Worm (Caenorhabditis elegans) whole organism, L3 larva: ENCODE results near the gene C54F6.18.

ENCODE experiments used
- R02D3.7 ChIP-seq: fragments of 150-350 bp; optimal IDR thresholded peaks from 2 replicates; lab custom pipeline; 2014; ENCODE audit warnings: missing biosample characterization, missing genetic modification characterization
- ama-1 ChIP-seq: fragments of 150-350 bp; optimal IDR thresholded peaks from 2 replicates; lab custom pipeline; 2018
- ceh-16 ChIP-seq: sonication (generic microtip); optimal IDR thresholded peaks from 2 replicates; lab custom pipeline; 2017; ENCODE audit warnings: missing biosample characterization, missing genetic modification characterization
- ceh-82 ChIP-seq: fragments of 150-350 bp; optimal IDR thresholded peaks from 2 replicates; lab custom pipeline; 2014; ENCODE audit warnings: missing biosample characterization, missing genetic modification characterization
- ceh-9 ChIP-seq: sonication (generic microtip); optimal IDR thresholded peaks from 2 replicates; lab custom pipeline; 2018; ENCODE audit warnings: missing biosample characterization, missing genetic modification characterization
- daf-12 ChIP-seq: fragments of 150-350 bp; optimal IDR thresholded peaks from 2 replicates; lab custom pipeline; 2014; ENCODE audit warnings: missing biosample characterization, missing genetic modification reagents, missing genetic modification characterization
- egl-27 ChIP-seq: sonication (generic microtip); optimal IDR thresholded peaks from 4 replicates; lab custom pipeline; 2017; ENCODE audit warnings: missing biosample characterization, missing genetic modification reagents, missing genetic modification characterization
- egl-5 ChIP-seq: fragments of 150-350 bp; optimal IDR thresholded peaks from 2 replicates; lab custom pipeline; 2017; ENCODE audit warnings: missing biosample characterization, missing genetic modification reagents, missing genetic modification characterization, inconsistent platforms
- fkh-10 ChIP-seq: sonication (generic microtip); optimal IDR thresholded peaks from 2 replicates; lab custom pipeline; 2017; ENCODE audit warnings: missing biosample characterization, missing genetic modification reagents, missing genetic modification characterization
- fos-1 ChIP-seq: fragments of 150-350 bp; optimal IDR thresholded peaks from 2 replicates; lab custom pipeline; 2014; ENCODE audit warnings: missing biosample characterization, missing genetic modification characterization
- hmg-11 ChIP-seq: sonication (generic microtip); optimal IDR thresholded peaks from 2 replicates; lab custom pipeline; 2016; ENCODE audit warnings: missing genetic modification characterization, missing compliant biosample characterization
- jun-1 ChIP-seq: fragments of 150-350 bp; optimal IDR thresholded peaks from 2 replicates; lab custom pipeline; 2014; ENCODE audit warnings: missing biosample characterization, missing genetic modification reagents, missing genetic modification characterization
- lin-15B ChIP-seq: fragments of 150-350 bp; optimal IDR thresholded peaks from 2 replicates; lab custom pipeline; 2014; ENCODE audit warnings: missing biosample characterization, missing genetic modification characterization
- lsy-12 ChIP-seq: sonication (generic microtip); optimal IDR thresholded peaks from 2 replicates; lab custom pipeline; 2016; ENCODE audit warnings: mild to moderate bottlenecking, missing genetic modification characterization, missing compliant biosample characterization
- mml-1 ChIP-seq: fragments of 150-350 bp; sonication (generic microtip); optimal IDR thresholded peaks from 3 replicates; lab custom pipeline; 2014; ENCODE audit warnings: missing biosample characterization, missing genetic modification characterization
- nfya-1 ChIP-seq: sonication (generic microtip); optimal IDR thresholded peaks from 2 replicates; lab custom pipeline; 2017; ENCODE audit warnings: missing genetic modification characterization, mild to moderate bottlenecking, missing compliant biosample characterization, antibody characterized with exemption, moderate library complexity; ENCODE audit not compliant: insufficient read depth
- nhr-11 ChIP-seq: fragments of 150-350 bp; optimal IDR thresholded peaks from 2 replicates; lab custom pipeline; 2014; ENCODE audit warnings: missing biosample characterization, missing genetic modification characterization
- nhr-12 ChIP-seq: fragments of 150-350 bp; optimal IDR thresholded peaks from 2 replicates; lab custom pipeline; 2014; ENCODE audit warnings: missing biosample characterization, missing genetic modification characterization
- nhr-23 ChIP-seq: fragments of 150-350 bp; optimal IDR thresholded peaks from 2 replicates; lab custom pipeline; 2014; ENCODE audit warnings: missing biosample characterization, missing genetic modification reagents, missing genetic modification characterization
- nhr-237 ChIP-seq: fragments of 150-350 bp; optimal IDR thresholded peaks from 2 replicates; lab custom pipeline; 2014; ENCODE audit warnings: missing biosample characterization, missing genetic modification characterization
- nhr-25 ChIP-seq: sonication (generic microtip); optimal IDR thresholded peaks from 2 replicates; lab custom pipeline; 2017; ENCODE audit warnings: missing biosample characterization, missing genetic modification characterization
- nhr-43 ChIP-seq: sonication (generic microtip); optimal IDR thresholded peaks from 2 replicates; lab custom pipeline; 2016; ENCODE audit warnings: mild to moderate bottlenecking, missing genetic modification characterization, missing compliant biosample characterization; ENCODE audit not compliant: poor library complexity, severe bottlenecking
- nhr-67 ChIP-seq: fragments of 150-350 bp; optimal IDR thresholded peaks from 2 replicates; lab custom pipeline; 2014; ENCODE audit warnings: missing biosample characterization, missing genetic modification characterization
- nhr-76 ChIP-seq: fragments of 150-350 bp; sonication (generic microtip); optimal IDR thresholded peaks from 5 replicates; lab custom pipeline; 2014; ENCODE audit warnings: missing biosample characterization, missing genetic modification characterization
- nhr-77 ChIP-seq: fragments of 150-350 bp; optimal IDR thresholded peaks from 2 replicates; lab custom pipeline; 2014; ENCODE audit warnings: missing biosample characterization, missing genetic modification characterization
- pha-4 ChIP-seq: fragments of 150-350 bp; optimal IDR thresholded peaks from 2 replicates; lab custom pipeline; 2014; ENCODE audit warnings: missing biosample characterization, missing genetic modification reagents, missing genetic modification characterization
- pqm-1 ChIP-seq: fragments of 150-350 bp; optimal IDR thresholded peaks from 2 replicates; lab custom pipeline; 2017; ENCODE audit warnings: missing biosample characterization, missing genetic modification characterization, inconsistent platforms
- sea-2 ChIP-seq: fragments of 150-350 bp; sonication (generic microtip); optimal IDR thresholded peaks from 4 replicates; lab custom pipeline; 2014; ENCODE audit warnings: missing biosample characterization, missing genetic modification reagents, missing genetic modification characterization
- skn-1 ChIP-seq: fragments of 150-350 bp; optimal IDR thresholded peaks from 2 replicates; lab custom pipeline; 2014; ENCODE audit warnings: missing biosample characterization, missing genetic modification characterization
- snpc-4 ChIP-seq: fragments of 150-350 bp; optimal IDR thresholded peaks from 2 replicates; lab custom pipeline; 2014; ENCODE audit warnings: missing biosample characterization, missing genetic modification characterization
- tbx-2 ChIP-seq: sonication (generic microtip); optimal IDR thresholded peaks from 2 replicates; lab custom pipeline; 2016; ENCODE audit warnings: mild to moderate bottlenecking, missing genetic modification characterization, missing compliant biosample characterization
- unc-39 ChIP-seq: sonication (generic microtip); optimal IDR thresholded peaks from 4 replicates; lab custom pipeline; 2017; ENCODE audit warnings: missing biosample characterization, missing genetic modification characterization
- unc-62 ChIP-seq: fragments of 150-350 bp; sonication (generic microtip); optimal IDR thresholded peaks from 4 replicates; lab custom pipeline; 2014; ENCODE audit warnings: missing biosample characterization, missing genetic modification reagents, missing genetic modification characterization
- ztf-4 ChIP-seq: fragments of 150-350 bp; optimal IDR thresholded peaks from 2 replicates; lab custom pipeline; 2014; ENCODE audit warnings: missing biosample characterization, missing genetic modification characterization

C54F6.18 gene

DNA sequence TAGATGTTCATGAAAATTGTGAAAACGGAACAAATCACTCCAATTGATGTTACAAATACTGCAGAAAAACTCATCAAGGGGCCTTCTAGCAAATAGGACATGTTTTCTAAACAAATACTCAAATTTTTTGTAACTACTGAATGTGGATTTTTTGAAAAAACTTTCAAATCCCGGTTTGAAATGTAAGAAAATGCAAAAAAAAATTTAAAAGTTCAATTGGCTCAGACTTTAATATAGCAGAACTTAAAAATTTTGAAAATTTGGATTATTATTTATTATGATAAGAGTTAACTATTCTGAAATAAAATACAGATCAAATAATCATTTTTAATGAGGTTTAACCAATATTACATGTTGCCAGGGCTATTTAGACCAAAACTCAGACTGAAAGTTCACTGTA, 35.5 kb upstream of the C54F6.18 start, which contains the start of gene srbc-9:
Gene srbc-9, minus strand, starts transcription at position 101 of the 400 bp plus-strand sequence.
- TF ChIP-seq nhr-237 (tag; lab: Kevin White, UChicago) = no peak
- TF ChIP-seq ama-1 = no peak
- TF ChIP-seq nhr-23 (tag; lab: Kevin White, UChicago) = no peak
- no peak for TF ChIP-seq ceh-82 (tag; lab: Kevin White, UChicago)
- no peak for TF ChIP-seq ceh-9 (tag; lab: Kevin White, UChicago)
- no peak for TF ChIP-seq mml-1
- no peak for TF ChIP-seq lsy-12
- TF ChIP-seq nhr-77 (tag; lab: Kevin White, UChicago) = no peak
- TF ChIP-seq unc-62 (GFP tag; lab: Kevin White, UChicago) = no peak
- TF ChIP-seq snpc-4 (tag; lab: Kevin White, UChicago) = no peak
- TF ChIP-seq egl-27 (tag; lab: Kevin White, UChicago) = no peak
- no peak for TF ChIP-seq skn-1
- no peak for TF ChIP-seq ceh-16
- TF ChIP-seq unc-39 (tag; lab: Kevin White, UChicago) = no peak
- TF ChIP-seq nhr-43 (tag; lab: Kevin White, UChicago) = no peak
- TF ChIP-seq nhr-76 (tag; lab: Kevin White, UChicago) = no peak
- TF ChIP-seq sea-2 (GFP tag; lab: Kevin White, UChicago) = no peak
- TF ChIP-seq pqm-1 = no peak

DNA sequence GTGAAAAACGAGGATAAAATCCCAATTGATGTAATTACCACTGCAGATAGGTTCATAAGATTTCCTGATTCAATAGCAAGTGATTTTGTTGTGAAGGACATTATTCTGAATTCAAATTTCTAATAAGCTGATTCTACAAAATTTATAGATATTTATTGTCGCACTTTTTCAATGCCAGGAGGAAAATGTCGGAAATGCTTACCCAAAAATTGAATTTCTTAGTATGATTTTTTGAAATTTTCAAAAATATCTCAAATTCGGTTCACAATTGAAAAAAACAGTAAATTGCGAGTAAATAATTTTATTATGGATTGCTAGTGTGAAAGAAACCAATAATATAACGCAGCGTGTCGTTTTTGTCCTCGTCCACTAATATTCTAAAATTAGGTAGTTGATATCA, 32.9 kb upstream of the C54F6.18 start, which contains the start of gene srbc-10:
Gene srbc-10, minus strand, starts transcription at position 101 of the 400 bp plus-strand sequence.
- no peak for TF ChIP-seq unc-62 (GFP tag; lab: Kevin White, UChicago)
- no peak for TF ChIP-seq pqm-1

DNA sequence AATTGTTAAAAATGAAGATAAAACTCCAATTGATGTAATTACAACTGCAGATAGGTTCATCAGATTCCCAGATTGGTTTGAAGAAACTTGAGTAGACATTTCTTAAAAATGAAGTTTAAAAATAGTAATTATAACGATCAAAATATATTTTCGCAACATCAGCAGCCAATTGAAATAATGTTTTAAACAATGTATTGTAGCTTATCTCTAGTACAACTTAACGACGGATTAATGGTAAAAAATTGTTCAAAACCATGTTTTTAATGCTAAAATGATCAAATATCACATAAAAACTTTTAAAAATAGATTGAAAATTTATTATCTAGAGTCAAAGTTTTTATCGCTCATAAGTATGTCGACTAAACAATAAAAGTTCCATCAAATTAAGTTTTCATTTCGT, 30.6 kb upstream of the C54F6.18 start, which contains the start of gene srbc-11:
Gene srbc-11, minus strand, starts transcription at position 101 of the 400 bp plus-strand sequence.
- TF ChIP-seq nhr-23 (tag; lab: Kevin White, UChicago) = no peak
- no peak for TF ChIP-seq ceh-9 (tag; lab: Kevin White, UChicago)
- TF ChIP-seq daf-12 (tag; lab: Kevin White, UChicago) = no peak
- no peak for TF ChIP-seq ztf-4 (tag; lab: Kevin White, UChicago)
- no peak for TF ChIP-seq unc-62 (GFP tag; lab: Kevin White, UChicago)
- TF ChIP-seq mml-1 = no peak
- TF ChIP-seq, all 47 proteins: peak for 0

DNA sequence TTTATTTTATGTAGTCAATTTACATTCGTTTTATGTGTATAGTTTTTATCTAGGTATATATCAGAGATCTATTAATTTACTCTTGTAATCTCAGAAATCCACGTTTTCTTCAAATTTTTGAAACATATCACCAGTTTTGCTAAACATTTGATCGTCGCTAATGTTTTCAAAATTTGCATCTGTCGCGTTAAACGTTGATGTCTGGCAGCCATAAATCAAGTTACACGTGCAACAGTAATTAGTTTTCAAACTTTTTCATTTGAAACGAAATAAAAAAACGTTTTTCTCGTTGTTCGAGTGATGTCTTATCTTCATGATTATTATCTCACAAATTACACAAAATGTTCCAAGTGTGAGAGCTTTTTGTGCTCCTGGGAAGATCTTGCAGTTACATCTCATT, 28.4 kb upstream of the C54F6.18 start, which contains the start of gene srh-79:
Gene srh-79, plus strand, starts transcription at position 301 of the 400 bp plus-strand sequence.
- no peak for TF ChIP-seq skn-1
- no peak for TF ChIP-seq nhr-76 (tag; lab: Kevin White, UChicago)
- no peak for TF ChIP-seq nhr-237 (tag; lab: Kevin White, UChicago)
- no peak for TF ChIP-seq egl-5
- TF ChIP-seq hmg-11 (tag; lab: Kevin White, UChicago) = no peak
- TF ChIP-seq jun-1 = no peak
- no peak for TF ChIP-seq nhr-25 (tag; lab: Kevin White, UChicago)
- TF ChIP-seq R02D3.7 = no peak
- TF ChIP-seq nhr-11 (tag; lab: Kevin White, UChicago) = no peak
- TF ChIP-seq lin-15B (tag; lab: Kevin White, UChicago) = no peak
- no peak for TF ChIP-seq fkh-10 (GFP tag; lab: Kevin White, UChicago)
- no peak for TF ChIP-seq nfya-1 (tag; lab: Kevin White, UChicago)

DNA sequence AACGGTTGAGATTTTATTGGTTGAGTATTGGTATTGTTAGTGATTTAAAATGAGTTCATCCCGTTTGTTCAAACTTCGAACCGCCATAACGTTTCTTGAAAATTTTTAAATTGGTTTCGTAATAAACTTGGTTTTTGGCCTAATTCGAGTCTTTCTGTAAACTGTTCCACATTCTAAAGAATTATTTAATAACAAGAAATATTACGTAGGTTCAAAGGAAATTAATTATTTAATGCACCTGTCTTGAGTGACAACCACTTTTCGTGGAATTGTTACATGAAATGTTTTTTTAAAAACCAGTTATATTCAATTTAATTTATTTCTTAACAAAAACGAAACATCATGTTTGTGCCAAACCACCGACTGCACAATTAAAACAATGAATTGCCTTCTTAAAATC, 24.6 kb upstream of the C54F6.18 start:
- TF ChIP-seq tbx-2 = no peak
- no peak for TF ChIP-seq ceh-16

DNA sequence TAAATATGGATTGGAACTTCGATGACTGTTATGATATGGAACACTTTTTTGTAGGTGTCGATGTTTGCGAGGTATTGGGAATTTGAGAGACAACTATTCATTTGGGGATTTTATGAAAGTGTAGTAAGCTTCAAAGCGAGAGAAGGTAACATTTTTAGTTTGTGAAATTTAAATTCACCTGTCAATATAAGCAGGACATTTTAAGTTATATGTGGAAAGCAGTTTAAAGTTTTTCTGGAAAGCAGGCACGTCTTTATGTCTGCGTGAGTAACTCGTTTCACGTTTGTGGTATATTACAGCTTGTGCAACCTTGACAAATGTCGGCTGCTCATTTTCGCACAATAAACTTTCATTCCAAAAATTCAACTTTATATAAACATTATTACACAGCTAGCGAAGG, 21.5 kb upstream of the C54F6.18 start, which contains the start of gene srh-229:
Gene srh-229, minus strand, starts transcription at position 101 of the 400 bp plus-strand sequence.
- TF ChIP-seq nhr-12 (tag; lab: Kevin White, UChicago) (no peak), unc-39 (tag; lab: Kevin White, UChicago) (no peak), daf-12 (tag; lab: Kevin White, UChicago) (no peak), nhr-237 (tag; lab: Kevin White, UChicago) (no peak), fkh-10 (GFP tag; lab: Kevin White, UChicago) (no peak), ama-1 (no peak), ceh-16 (no peak), nhr-43 (tag; lab: Kevin White, UChicago) (no peak), pha-4 (tag; lab: Kevin White, UChicago) (no peak), fos-1 (tag; lab: Kevin White, UChicago) (no peak), nhr-67 (tag; lab: Kevin White, UChicago) (no peak)
- TF ChIP-seq, all 47 proteins: peak for 0
